Fruit fly (Drosophila melanogaster) whole organism, embryonic: ENCODE measurements around the gene pav.

Experiments used
- Atf6 ChIP-seq: fragments of 200-800 bp; sonication (Bioruptor generic); IDR thresholded peaks from 2 replicates; pipeline ENCODE4 v1.3.6; 2022; ENCODE audit warnings: missing biosample characterization, missing genetic modification characterization
- CG1024 ChIP-seq: fragments of 200-800 bp; sonication (Bioruptor generic); IDR thresholded peaks from 2 replicates; pipeline ENCODE4 v1.3.6; 2022; ENCODE audit warnings: missing biosample characterization, missing genetic modification characterization
- CG10462 ChIP-seq: fragments of 200-800 bp; sonication (Bioruptor generic); optimal IDR thresholded peaks from 2 replicates; lab custom pipeline; 2016; ENCODE audit warnings: missing biosample characterization, missing genetic modification characterization
- CG10654 ChIP-seq: fragments of 200-800 bp; sonication (Bioruptor generic); optimal IDR thresholded peaks from 2 replicates; lab custom pipeline; 2016; ENCODE audit warnings: missing biosample characterization, missing genetic modification characterization
- CG11723 ChIP-seq: fragments of 200-800 bp; sonication (Bioruptor generic); optimal IDR thresholded peaks from 2 replicates; lab custom pipeline; 2017; ENCODE audit warnings: missing biosample characterization, mild to moderate bottlenecking, missing genetic modification characterization
- CG12104 ChIP-seq: fragments of 200-800 bp; sonication (Bioruptor generic); optimal IDR thresholded peaks from 3 replicates; lab custom pipeline; 2016; ENCODE audit warnings: missing biosample characterization, missing genetic modification characterization
- CG12942 ChIP-seq: fragments of 200-800 bp; sonication (Bioruptor generic); optimal IDR thresholded peaks from 3 replicates; lab custom pipeline; 2016; ENCODE audit warnings: missing biosample characterization, missing genetic modification characterization
- CG13287 ChIP-seq: fragments of 200-800 bp; sonication (Bioruptor generic); IDR thresholded peaks from 2 replicates; pipeline ENCODE4 v1.3.6; 2022; ENCODE audit warnings: missing biosample characterization, missing genetic modification characterization; ENCODE audit not compliant: partially characterized antibody
- CG1647 ChIP-seq: fragments of 200-800 bp; sonication (Bioruptor generic); optimal IDR thresholded peaks from 3 replicates; lab custom pipeline; 2016; ENCODE audit warnings: missing biosample characterization, missing genetic modification characterization
- CG18764 ChIP-seq: fragments of 200-800 bp; sonication (Bioruptor generic); optimal IDR thresholded peaks from 3 replicates; lab custom pipeline; 2016; ENCODE audit warnings: missing biosample characterization, missing genetic modification characterization
- CG2129 ChIP-seq: fragments of 200-800 bp; sonication (Bioruptor generic); IDR thresholded peaks from 2 replicates; pipeline ENCODE4 v1.3.6; 2022; ENCODE audit warnings: missing biosample characterization, missing genetic modification characterization; ENCODE audit not compliant: partially characterized antibody
- CG2199 ChIP-seq: fragments of 200-800 bp; sonication (Bioruptor generic); IDR thresholded peaks from 3 replicates; pipeline ENCODE4 v1.3.6; 2022; ENCODE audit warnings: missing biosample characterization, missing genetic modification characterization
- CG2889 ChIP-seq: fragments of 200-800 bp; sonication (Bioruptor generic); IDR thresholded peaks from 3 replicates; pipeline ENCODE4 v1.3.6; 2022; ENCODE audit warnings: missing biosample characterization, missing genetic modification characterization
- CG30020 ChIP-seq: fragments of 200-800 bp; optimal IDR thresholded peaks from 2 replicates; lab custom pipeline; 2019; ENCODE audit warnings: missing biosample characterization, mild to moderate bottlenecking, missing genetic modification characterization, moderate library complexity
- CG31388 ChIP-seq: fragments of 200-800 bp; sonication (Bioruptor generic); optimal IDR thresholded peaks from 2 replicates; lab custom pipeline; 2016; ENCODE audit warnings: missing biosample characterization, missing genetic modification characterization
- CG42726 ChIP-seq: fragments of 200-800 bp; sonication (Bioruptor generic); IDR thresholded peaks from 2 replicates; pipeline ENCODE4 v1.3.6; 2022; ENCODE audit warnings: missing biosample characterization, missing genetic modification characterization; ENCODE audit not compliant: partially characterized antibody
- CG6254 ChIP-seq: fragments of 200-800 bp; sonication (Bioruptor generic); optimal IDR thresholded peaks from 3 replicates; lab custom pipeline; 2017; ENCODE audit warnings: mild to moderate bottlenecking, missing biosample characterization, missing genetic modification reagents, missing genetic modification characterization
- CG7271 ChIP-seq: fragments of 200-800 bp; sonication (Bioruptor generic); optimal IDR thresholded peaks from 2 replicates; lab custom pipeline; 2018; ENCODE audit warnings: missing biosample characterization, mild to moderate bottlenecking, missing genetic modification characterization, moderate library complexity
- CG8089 ChIP-seq: fragments of 200-800 bp; sonication (Bioruptor generic); optimal IDR thresholded peaks from 3 replicates; lab custom pipeline; 2016; ENCODE audit warnings: missing biosample characterization, missing genetic modification characterization
- CG8290 ChIP-seq, 3 experiments: fragments of 200-800 bp; sonication (Bioruptor generic); optimal IDR thresholded peaks; 2 replicates each; lab custom pipeline; 2016 to 2019; ENCODE audit warnings: missing biosample characterization in 3 of 3, missing genetic modification characterization in 3 of 3, mild to moderate bottlenecking in 2 of 3, moderate library complexity in 1 of 3
- CG8359 ChIP-seq: fragments of 200-800 bp; sonication (Bioruptor generic); optimal IDR thresholded peaks from 2 replicates; lab custom pipeline; 2017; ENCODE audit warnings: missing biosample characterization, mild to moderate bottlenecking, missing genetic modification characterization, borderline replicate concordance
- Dip2 ChIP-seq: fragments of 200-800 bp; sonication (Bioruptor generic); IDR thresholded peaks from 2 replicates; pipeline ENCODE4 v1.3.6; 2022; ENCODE audit warnings: missing biosample characterization, missing genetic modification characterization
- HLH3B ChIP-seq: fragments of 200-800 bp; sonication (Bioruptor generic); IDR thresholded peaks from 2 replicates; pipeline ENCODE4 v1.3.6; 2022; ENCODE audit warnings: missing biosample characterization, missing genetic modification characterization
- Mad ChIP-seq: fragments of 200-800 bp; sonication (Bioruptor generic); optimal IDR thresholded peaks from 2 replicates; lab custom pipeline; 2016; ENCODE audit warnings: missing biosample characterization, missing genetic modification characterization
- Max ChIP-seq: fragments of 200-800 bp; sonication (Bioruptor generic); optimal IDR thresholded peaks from 2 replicates; lab custom pipeline; 2016; ENCODE audit warnings: missing biosample characterization, mild to moderate bottlenecking, missing genetic modification characterization
- Med ChIP-seq: fragments of 200-800 bp; sonication (Bioruptor generic); peaks from one replicate; lab custom pipeline; 2016; ENCODE audit warnings: missing biosample characterization, missing genetic modification characterization, mild to moderate bottlenecking, inconsistent platforms, moderate library complexity
- NFAT ChIP-seq: fragments of 200-800 bp; sonication (Bioruptor generic); IDR thresholded peaks from 2 replicates; pipeline ENCODE4 v1.3.6; 2022; ENCODE audit warnings: missing biosample characterization, missing genetic modification characterization
- NK7.1 ChIP-seq: fragments of 200-800 bp; sonication (Bioruptor generic); optimal IDR thresholded peaks from 3 replicates; lab custom pipeline; 2016; ENCODE audit warnings: missing biosample characterization, missing genetic modification characterization
- Neu2 ChIP-seq: fragments of 200-800 bp; sonication (Bioruptor generic); optimal IDR thresholded peaks from 3 replicates; lab custom pipeline; 2016; ENCODE audit warnings: missing biosample characterization, missing genetic modification characterization, borderline replicate concordance
- Six4 ChIP-seq: fragments of 200-800 bp; sonication (Bioruptor generic); optimal IDR thresholded peaks from 2 replicates; lab custom pipeline; 2016; ENCODE audit warnings: missing biosample characterization, missing genetic modification characterization
- abd-A ChIP-seq: fragments of 200-800 bp; sonication (Bioruptor generic); optimal IDR thresholded peaks from 3 replicates; lab custom pipeline; 2019; ENCODE audit warnings: missing biosample characterization, mild to moderate bottlenecking, missing genetic modification characterization, moderate library complexity
- ash1 ChIP-seq: fragments of 200-800 bp; sonication (Bioruptor generic); optimal IDR thresholded peaks from 2 replicates; lab custom pipeline; 2018; ENCODE audit warnings: missing biosample characterization, mild to moderate bottlenecking, missing genetic modification characterization
- btn ChIP-seq: fragments of 200-800 bp; sonication (Bioruptor generic); optimal IDR thresholded peaks from 2 replicates; lab custom pipeline; 2016; ENCODE audit warnings: missing biosample characterization, missing genetic modification characterization
- caup ChIP-seq: fragments of 200-800 bp; sonication (Bioruptor generic); optimal IDR thresholded peaks from 3 replicates; lab custom pipeline; 2017; ENCODE audit warnings: missing biosample characterization, mild to moderate bottlenecking, missing genetic modification characterization, moderate library complexity; ENCODE audit not compliant: severe bottlenecking
- chn ChIP-seq: fragments of 200-800 bp; sonication (Bioruptor generic); optimal IDR thresholded peaks from 2 replicates; lab custom pipeline; 2016; ENCODE audit warnings: missing biosample characterization, missing genetic modification characterization
- dati ChIP-seq: fragments of 200-800 bp; sonication (Bioruptor generic); IDR thresholded peaks from 2 replicates; pipeline ENCODE4 v1.3.6; 2022; ENCODE audit warnings: missing biosample characterization, missing genetic modification characterization
- en ChIP-seq: fragments of 200-800 bp; sonication (Bioruptor generic); optimal IDR thresholded peaks from 2 replicates; lab custom pipeline; 2016; ENCODE audit warnings: missing biosample characterization, missing genetic modification characterization
- grn ChIP-seq: fragments of 200-800 bp; sonication (Bioruptor generic); optimal IDR thresholded peaks from 3 replicates; lab custom pipeline; 2017; ENCODE audit warnings: missing biosample characterization, missing genetic modification characterization
- gro ChIP-seq: fragments of 200-800 bp; sonication (Bioruptor generic); optimal IDR thresholded peaks from 2 replicates; lab custom pipeline; 2016; ENCODE audit warnings: missing biosample characterization, missing genetic modification characterization
- hth ChIP-seq: fragments of >200 bp; optimal IDR thresholded peaks from 2 replicates; lab custom pipeline; 2017; ENCODE audit warnings: inconsistent platforms
- insv ChIP-seq, 2 experiments: fragments of 200-800 bp; sonication (Bioruptor generic); optimal IDR thresholded peaks; 3 replicates each; lab custom pipeline; 2016 to 2018; ENCODE audit warnings: missing biosample characterization in 2 of 2, missing genetic modification characterization in 2 of 2
- inv ChIP-seq: fragments of 200-800 bp; sonication (Bioruptor generic); IDR thresholded peaks from 2 replicates; pipeline ENCODE4 v1.3.6; 2022; ENCODE audit warnings: missing biosample characterization, missing genetic modification characterization; ENCODE audit not compliant: partially characterized antibody
- kni ChIP-seq: fragments of 200-800 bp; sonication (Bioruptor generic); optimal IDR thresholded peaks from 3 replicates; lab custom pipeline; 2017; ENCODE audit warnings: mild to moderate bottlenecking, missing biosample characterization, missing genetic modification reagents, missing genetic modification characterization
- lilli ChIP-seq: fragments of 200-800 bp; sonication (Bioruptor generic); optimal IDR thresholded peaks from 3 replicates; lab custom pipeline; 2016; ENCODE audit warnings: missing biosample characterization, missing genetic modification characterization
- luna ChIP-seq: fragments of 200-800 bp; sonication (Bioruptor generic); optimal IDR thresholded peaks from 2 replicates; lab custom pipeline; 2016; ENCODE audit warnings: missing biosample characterization, missing genetic modification characterization
- mam ChIP-seq: fragments of 200-800 bp; sonication (Bioruptor generic); optimal IDR thresholded peaks from 3 replicates; lab custom pipeline; 2016; ENCODE audit warnings: missing biosample characterization, missing genetic modification characterization
- pb ChIP-seq: fragments of 200-800 bp; sonication (Bioruptor generic); optimal IDR thresholded peaks from 3 replicates; lab custom pipeline; 2016; ENCODE audit warnings: missing biosample characterization, missing genetic modification characterization
- zf30C ChIP-seq: fragments of 200-800 bp; sonication (Bioruptor generic); optimal IDR thresholded peaks from 3 replicates; lab custom pipeline; 2018; ENCODE audit warnings: missing biosample characterization, mild to moderate bottlenecking, missing genetic modification characterization

The pav gene

dm6 chr3L:4239442-4240322 is 2.9 kb upstream of the pav start, which contains the start of gene Sqor (continued):
- TF ChIP-seq CG42726 = no peak
- 0 out of 2 replicates have a peak, but pooled peaks have one; percentile 1 for TF ChIP-seq dati (GFP tag; lab: Robert Waterston, UW)
- peak; percentile 8 for TF ChIP-seq grn
- TF ChIP-seq hth (lab: Kevin White, UChicago) = no peak
- peak; percentile 74 for TF ChIP-seq CG12104 (GFP tag; lab: Kevin White, UChicago)
- peak; percentile 57 for TF ChIP-seq ash1 (GFP tag; lab: Kevin White, UChicago)
- TF ChIP-seq insv (GFP tag; optimal IDR thresholded peaks at IDR 0.05; lab: Kevin White, UChicago) = peak in 1 of 2 experiments; percentile 21
- peak; percentile 49 for TF ChIP-seq CG12942 (GFP tag; lab: Kevin White, UChicago)
- peak; percentile 98 for TF ChIP-seq Med (GFP tag; lab: Kevin White, UChicago)
- TF ChIP-seq CG10654 (GFP tag; lab: Kevin White, UChicago) = peak; percentile 51
- peak; percentile 59 for TF ChIP-seq CG8290 (GFP tag; optimal IDR thresholded peaks at IDR 0.05; lab: Kevin White, UChicago)
- peak; percentile 34 to 97 for TF ChIP-seq CG8290 (tag; optimal IDR thresholded peaks at IDR 0.05; lab: Kevin White, UChicago)
- TF ChIP-seq chn = peak; percentile 81
- peak; percentile 80 for TF ChIP-seq zf30C (GFP tag; lab: Kevin White, UChicago)
- no peak for TF ChIP-seq abd-A (tag; lab: Kevin White, UChicago)
- peak; percentile 70; the same call in 2 of the 3 replicates for TF ChIP-seq CG2199 (GFP tag; lab: Robert Waterston, UW)
- TF ChIP-seq kni (GFP tag; lab: Kevin White, UChicago) = no peak
- peak; percentile 71 for TF ChIP-seq CG1647 (GFP tag; lab: Kevin White, UChicago)
- TF ChIP-seq Max (GFP tag; lab: Kevin White, UChicago) = peak; percentile 61
- TF ChIP-seq CG1024 (GFP tag; lab: Robert Waterston, UW) = peak; percentile 59
- peak; percentile 17 for TF ChIP-seq CG8359 (GFP tag; lab: Kevin White, UChicago)
- peak; percentile 66 for TF ChIP-seq CG8089 (GFP tag; lab: Kevin White, UChicago)
- TF ChIP-seq HLH3B = peak; percentile 59
- TF ChIP-seq btn (GFP tag; lab: Kevin White, UChicago) = peak; percentile 66
- TF ChIP-seq CG2889 (GFP tag; lab: Robert Waterston, UW) = peak; percentile 58; the same call in 2 of the 3 replicates
- no peak for TF ChIP-seq CG13287 (GFP tag; lab: Robert Waterston, UW)
- TF ChIP-seq gro (GFP tag; lab: Kevin White, UChicago) = peak; percentile 91
- peak; percentile 90 for TF ChIP-seq mam (GFP tag; lab: Kevin White, UChicago)
- no peak for TF ChIP-seq CG2129 (GFP tag; lab: Robert Waterston, UW)
- peak; percentile 49 for TF ChIP-seq CG30020 (tag; lab: Kevin White, UChicago)
- peak; percentile 82 for TF ChIP-seq Atf6
- peak; percentile 76 for TF ChIP-seq Mad (GFP tag; lab: Kevin White, UChicago)
- TF ChIP-seq NK7.1 (GFP tag; lab: Kevin White, UChicago) = peak; percentile 89
- peak; percentile 88 for TF ChIP-seq pb (GFP tag; lab: Kevin White, UChicago)
- peak; percentile 54 for TF ChIP-seq CG18764 (GFP tag; lab: Kevin White, UChicago)
- peak; percentile 87 for TF ChIP-seq caup (GFP tag; lab: Kevin White, UChicago)
- TF ChIP-seq CG6254 (GFP tag; lab: Kevin White, UChicago) = no peak
- peak; percentile 76 for TF ChIP-seq NFAT
- TF ChIP-seq inv (GFP tag; lab: Robert Waterston, UW) = no peak
- peak; percentile 89 for TF ChIP-seq lilli (GFP tag; lab: Kevin White, UChicago)
- peak; percentile 72 for TF ChIP-seq luna (GFP tag; lab: Kevin White, UChicago)
- TF ChIP-seq Six4 (GFP tag; lab: Kevin White, UChicago) = peak; percentile 32
- peak; percentile 82 for TF ChIP-seq CG11723 (GFP tag; lab: Kevin White, UChicago)
- peak; percentile 35; the same call in 1 of the 2 replicates for TF ChIP-seq Dip2 (GFP tag; lab: Robert Waterston, UW)
- peak; percentile 43 for TF ChIP-seq Neu2
- TF ChIP-seq en = peak; percentile 75
- peak; percentile 10 for TF ChIP-seq CG31388 (GFP tag; lab: Kevin White, UChicago)
- TF ChIP-seq CG7271 = no peak
- peak; percentile 78 for TF ChIP-seq CG10462
